Fruit fly (Drosophila melanogaster) whole organism, embryonic: ENCODE data around the gene PpD6.
A peak's percentile ranks its signal among the peaks of the same experiment; 100 is the strongest.

ENCODE experiments used
- Bgb ChIP-seq: fragments of 200-800 bp; sonication (Bioruptor generic); IDR thresholded peaks from 2 replicates; pipeline ENCODE4 v1.3.6; 2022; ENCODE audit warnings: missing biosample characterization, missing genetic modification characterization; ENCODE audit not compliant: partially characterized antibody
- CG10209 ChIP-seq: fragments of 200-800 bp; sonication (Bioruptor generic); optimal IDR thresholded peaks from 3 replicates; lab custom pipeline; 2017; ENCODE audit warnings: missing biosample characterization, mild to moderate bottlenecking, missing genetic modification characterization, missing genetic modification reagents
- CG10462 ChIP-seq: fragments of 200-800 bp; sonication (Bioruptor generic); optimal IDR thresholded peaks from 2 replicates; lab custom pipeline; 2016; ENCODE audit warnings: missing biosample characterization, missing genetic modification characterization
- CG11456 ChIP-seq: fragments of 200-800 bp; sonication (Bioruptor generic); IDR thresholded peaks from 3 replicates; pipeline ENCODE4 v1.3.6; 2022; ENCODE audit warnings: missing biosample characterization, missing genetic modification characterization
- CG11723 ChIP-seq: fragments of 200-800 bp; sonication (Bioruptor generic); optimal IDR thresholded peaks from 2 replicates; lab custom pipeline; 2017; ENCODE audit warnings: missing biosample characterization, mild to moderate bottlenecking, missing genetic modification characterization
- CG13296 ChIP-seq: fragments of 200-800 bp; sonication (Bioruptor generic); optimal IDR thresholded peaks from 3 replicates; lab custom pipeline; 2018; ENCODE audit warnings: missing biosample characterization, mild to moderate bottlenecking, missing genetic modification characterization
- CG15073 ChIP-seq: fragments of 200-800 bp; sonication (Bioruptor generic); optimal IDR thresholded peaks from 2 replicates; lab custom pipeline; 2016; ENCODE audit warnings: missing biosample characterization, missing genetic modification characterization
- CG16779 ChIP-seq: fragments of 200-800 bp; sonication (Bioruptor generic); IDR thresholded peaks from 2 replicates; pipeline ENCODE4 v1.3.6; 2022; ENCODE audit warnings: missing biosample characterization, missing genetic modification characterization
- CG17912 ChIP-seq: fragments of 200-800 bp; sonication (Bioruptor generic); optimal IDR thresholded peaks from 2 replicates; lab custom pipeline; 2018; ENCODE audit warnings: missing biosample characterization, mild to moderate bottlenecking, missing genetic modification characterization
- CG18011 ChIP-seq: fragments of 200-800 bp; sonication (Bioruptor generic); optimal IDR thresholded peaks from 2 replicates; lab custom pipeline; 2017; ENCODE audit warnings: missing biosample characterization, missing genetic modification characterization, mild to moderate bottlenecking, moderate library complexity, missing genotype
- CG18262 ChIP-seq: fragments of 200-800 bp; optimal IDR thresholded peaks from 3 replicates; lab custom pipeline; 2019; ENCODE audit warnings: missing biosample characterization, mild to moderate bottlenecking, missing genetic modification characterization, moderate library complexity
- CG2875 ChIP-seq: fragments of 200-800 bp; sonication (Bioruptor generic); optimal IDR thresholded peaks from 2 replicates; lab custom pipeline; 2017; ENCODE audit warnings: missing biosample characterization, mild to moderate bottlenecking, missing genetic modification characterization, missing genetic modification reagents
- CG31365 ChIP-seq: fragments of 200-800 bp; sonication (Bioruptor generic); optimal IDR thresholded peaks from 2 replicates; lab custom pipeline; 2018; ENCODE audit warnings: missing biosample characterization, mild to moderate bottlenecking, missing genetic modification characterization
- CG3995 ChIP-seq: fragments of 200-800 bp; sonication (Bioruptor generic); optimal IDR thresholded peaks from 3 replicates; lab custom pipeline; 2016; ENCODE audit warnings: missing biosample characterization, missing genetic modification characterization
- CG42726 ChIP-seq: fragments of 200-800 bp; sonication (Bioruptor generic); IDR thresholded peaks from 2 replicates; pipeline ENCODE4 v1.3.6; 2022; ENCODE audit warnings: missing biosample characterization, missing genetic modification characterization; ENCODE audit not compliant: partially characterized antibody
- CG4730 ChIP-seq: fragments of 200-800 bp; sonication (Bioruptor generic); IDR thresholded peaks from 2 replicates; pipeline ENCODE4 v1.3.6; 2022; ENCODE audit warnings: missing biosample characterization, missing genetic modification characterization
- CG7357 ChIP-seq: fragments of 200-800 bp; sonication (Bioruptor generic); IDR thresholded peaks from 3 replicates; pipeline ENCODE4 v1.3.6; 2022; ENCODE audit warnings: missing biosample characterization, missing genetic modification characterization
- CG8359 ChIP-seq: fragments of 200-800 bp; sonication (Bioruptor generic); optimal IDR thresholded peaks from 2 replicates; lab custom pipeline; 2017; ENCODE audit warnings: missing biosample characterization, mild to moderate bottlenecking, missing genetic modification characterization, borderline replicate concordance
- CkIIα-i1 ChIP-seq: fragments of 200-800 bp; sonication (Bioruptor generic); IDR thresholded peaks from 2 replicates; pipeline ENCODE4 v1.3.6; 2022; ENCODE audit warnings: missing biosample characterization, missing genetic modification characterization
- Deaf1 ChIP-seq: fragments of 200-800 bp; optimal IDR thresholded peaks from 3 replicates; lab custom pipeline; 2019; ENCODE audit warnings: missing biosample characterization, mild to moderate bottlenecking, missing genetic modification characterization, moderate library complexity
- Dfd ChIP-seq, 2 experiments: fragments of >200 bp; optimal IDR thresholded peaks; 2 replicates each; lab custom pipeline; 2017; ENCODE audit warnings: missing biosample characterization in 2 of 2, missing genetic modification characterization in 2 of 2
- Eip74EF ChIP-seq, 2 experiments: fragments of 200-800 bp in 1 of 2; fragments of >200 bp in 1 of 2; sonication (Bioruptor generic) in 1 of 2; optimal IDR thresholded peaks; 2 replicates each; lab custom pipeline; 2017 to 2019; ENCODE audit warnings: missing biosample characterization in 2 of 2, missing genetic modification characterization in 2 of 2, mild to moderate bottlenecking in 1 of 2, moderate library complexity in 1 of 2
- HHEX ChIP-seq: fragments of 200-800 bp; sonication (Bioruptor generic); optimal IDR thresholded peaks from 3 replicates; lab custom pipeline; 2017; ENCODE audit warnings: missing biosample characterization, mild to moderate bottlenecking, missing genetic modification characterization, missing genetic modification reagents
- Hmr ChIP-seq: fragments of 200-800 bp; sonication (Bioruptor generic); optimal IDR thresholded peaks from 3 replicates; lab custom pipeline; 2017; ENCODE audit warnings: mild to moderate bottlenecking, missing biosample characterization, missing genetic modification reagents, missing genetic modification characterization
- Jarid2 ChIP-seq: fragments of 200-800 bp; sonication (Bioruptor generic); optimal IDR thresholded peaks from 3 replicates; lab custom pipeline; 2017; ENCODE audit warnings: mild to moderate bottlenecking, missing biosample characterization, missing genetic modification reagents, missing genetic modification characterization
- NC2α ChIP-seq: fragments of 200-800 bp; sonication (Bioruptor generic); optimal IDR thresholded peaks from 2 replicates; lab custom pipeline; 2016; ENCODE audit warnings: missing biosample characterization, missing genetic modification characterization
- Stat92E ChIP-seq, 3 experiments: fragments of >200 bp in 2 of 3; fragments of 200-800 bp in 1 of 3; sonication (Bioruptor generic) in 1 of 3; optimal IDR thresholded peaks; 2 replicates each; lab custom pipeline; 2017 to 2019; ENCODE audit warnings: missing biosample characterization in 3 of 3, missing genetic modification characterization in 3 of 3, mild to moderate bottlenecking in 1 of 3, moderate library complexity in 1 of 3
- ase ChIP-seq: fragments of 200-800 bp; sonication (Bioruptor generic); IDR thresholded peaks from 3 replicates; pipeline ENCODE4 v1.3.6; 2022; ENCODE audit warnings: missing biosample characterization, missing genetic modification characterization
- cato ChIP-seq: fragments of 200-800 bp; sonication (Bioruptor generic); optimal IDR thresholded peaks from 2 replicates; lab custom pipeline; 2016; ENCODE audit warnings: missing biosample characterization, missing genetic modification characterization, borderline replicate concordance
- caup ChIP-seq: fragments of 200-800 bp; sonication (Bioruptor generic); optimal IDR thresholded peaks from 3 replicates; lab custom pipeline; 2017; ENCODE audit warnings: missing biosample characterization, mild to moderate bottlenecking, missing genetic modification characterization, moderate library complexity; ENCODE audit not compliant: severe bottlenecking
- chinmo ChIP-seq: fragments of 200-800 bp; sonication (Bioruptor generic); IDR thresholded peaks from 4 replicates; pipeline ENCODE4 v1.3.6; 2022; ENCODE audit warnings: missing biosample characterization, missing genetic modification characterization; ENCODE audit not compliant: partially characterized antibody
- chm ChIP-seq: fragments of 200-800 bp; sonication (Bioruptor generic); IDR thresholded peaks from 2 replicates; pipeline ENCODE4 v1.3.6; 2022; ENCODE audit warnings: missing biosample characterization, missing genetic modification characterization
- dm ChIP-seq: fragments of 200-800 bp; sonication (Bioruptor generic); optimal IDR thresholded peaks from 3 replicates; lab custom pipeline; 2016; ENCODE audit warnings: missing biosample characterization, missing genetic modification characterization
- esg ChIP-seq: fragments of 200-800 bp; sonication (Bioruptor generic); conservative IDR thresholded peaks from 2 replicates; pipeline ENCODE4 v1.3.6; 2022; ENCODE audit warnings: missing biosample characterization, missing genetic modification characterization
- kah ChIP-seq: fragments of 200-800 bp; sonication (Bioruptor generic); optimal IDR thresholded peaks from 2 replicates; lab custom pipeline; 2018; ENCODE audit warnings: missing biosample characterization, mild to moderate bottlenecking, missing genetic modification characterization
- kay ChIP-seq: fragments of 200-800 bp; sonication (Bioruptor generic); optimal IDR thresholded peaks from 2 replicates; lab custom pipeline; 2016; ENCODE audit warnings: missing biosample characterization, missing genetic modification characterization
- lab ChIP-seq: fragments of 200-800 bp; sonication (Bioruptor generic); optimal IDR thresholded peaks from 3 replicates; lab custom pipeline; 2017; ENCODE audit warnings: missing biosample characterization, missing genetic modification characterization, mild to moderate bottlenecking, moderate library complexity, missing genetic modification reagents
- lbe ChIP-seq: fragments of 200-800 bp; sonication (Bioruptor generic); optimal IDR thresholded peaks from 2 replicates; lab custom pipeline; 2016; ENCODE audit warnings: missing biosample characterization, mild to moderate bottlenecking, missing genetic modification characterization
- nmo ChIP-seq: fragments of 200-800 bp; sonication (Bioruptor generic); optimal IDR thresholded peaks from 2 replicates; lab custom pipeline; 2018; ENCODE audit warnings: missing biosample characterization, mild to moderate bottlenecking, missing genetic modification characterization, moderate library complexity
- oc ChIP-seq: fragments of 200-800 bp; sonication (Bioruptor generic); optimal IDR thresholded peaks from 2 replicates; lab custom pipeline; 2018; ENCODE audit warnings: missing biosample characterization, mild to moderate bottlenecking, missing genetic modification characterization, moderate library complexity
- pzg ChIP-seq: fragments of 200-800 bp; sonication (Bioruptor generic); optimal IDR thresholded peaks from 3 replicates; lab custom pipeline; 2018; ENCODE audit warnings: missing biosample characterization, mild to moderate bottlenecking, missing genetic modification characterization, moderate library complexity
- ranshi ChIP-seq: fragments of 200-800 bp; sonication (Bioruptor generic); IDR thresholded peaks from 2 replicates; pipeline ENCODE4 v1.3.6; 2022; ENCODE audit warnings: missing biosample characterization, missing genetic modification characterization
- ro ChIP-seq: fragments of 200-800 bp; sonication (Bioruptor generic); IDR thresholded peaks from 2 replicates; pipeline ENCODE4 v1.3.6; 2022; ENCODE audit warnings: missing biosample characterization, missing genetic modification characterization
- sob ChIP-seq: fragments of 200-800 bp; sonication (Bioruptor generic); IDR thresholded peaks from 2 replicates; pipeline ENCODE4 v1.3.6; 2022; ENCODE audit warnings: missing biosample characterization, missing genetic modification characterization
- ssp ChIP-seq: fragments of 200-800 bp; sonication (Bioruptor generic); IDR thresholded peaks from 2 replicates; pipeline ENCODE4 v1.3.6; 2022; ENCODE audit warnings: missing biosample characterization, missing genetic modification characterization
- sug ChIP-seq: fragments of 200-800 bp; optimal IDR thresholded peaks from 2 replicates; lab custom pipeline; 2019; ENCODE audit warnings: missing biosample characterization, mild to moderate bottlenecking, missing genetic modification characterization, moderate library complexity
- tin ChIP-seq: fragments of 200-800 bp; sonication (Bioruptor generic); optimal IDR thresholded peaks from 3 replicates; lab custom pipeline; 2016; ENCODE audit warnings: missing biosample characterization, missing genetic modification characterization
- trh ChIP-seq: fragments of 200-800 bp; sonication (Bioruptor generic); optimal IDR thresholded peaks from 2 replicates; lab custom pipeline; 2016; ENCODE audit warnings: missing biosample characterization, missing genetic modification characterization
- yki ChIP-seq: fragments of >200 bp; optimal IDR thresholded peaks from 3 replicates; lab custom pipeline; 2018
- z ChIP-seq: fragments of 200-800 bp; sonication (Bioruptor generic); IDR thresholded peaks from 3 replicates; pipeline ENCODE4 v1.3.6; 2022; ENCODE audit warnings: missing biosample characterization, missing genetic modification characterization

The PpD6 gene

dm6 chr2L:3107988-3108678, 1.3 kb upstream of the PpD6 start (continued):
- TF ChIP-seq CG11723 (GFP tag; lab: Kevin White, UChicago) (no peak), lbe (GFP tag; lab: Kevin White, UChicago) (no peak), Jarid2 (GFP tag; lab: Kevin White, UChicago) (peak; percentile 82), CkIIα-i1 (GFP tag; lab: Robert Waterston, UW) (no peak), cato (no peak), chinmo (GFP tag; lab: Robert Waterston, UW) (peak; percentile 99), nmo (peak; percentile 13), CG7357 (no peak), z (GFP tag; lab: Robert Waterston, UW) (0 out of 3 replicates have a peak, but pooled peaks have one; percentile 34), CG42726 (GFP tag; lab: Robert Waterston, UW) (peak; percentile 9), Deaf1 (tag; lab: Kevin White, UChicago) (no peak), CG4730 (no peak), lab (GFP tag; lab: Kevin White, UChicago) (peak; percentile 51), NC2α (GFP tag; lab: Kevin White, UChicago) (no peak), Dfd (GFP tag; optimal IDR thresholded peaks at IDR 0.05; lab: Kevin White, UChicago) (peak in 1 of 2 experiments; percentile 90), caup (GFP tag; lab: Kevin White, UChicago) (no peak), CG11456 (GFP tag; lab: Robert Waterston, UW) (no peak), ranshi (GFP tag; lab: Robert Waterston, UW) (no peak), Eip74EF (GFP tag; optimal IDR thresholded peaks at IDR 0.05; lab: Kevin White, UChicago) (peak; percentile 8 to 94), CG3995 (GFP tag; lab: Kevin White, UChicago) (no peak), CG31365 (tag; lab: Kevin White, UChicago) (peak; percentile 99), CG10209 (no peak), oc (tag; lab: Kevin White, UChicago) (peak; percentile 60), CG15073 (GFP tag; lab: Kevin White, UChicago) (no peak), Stat92E (GFP tag; optimal IDR thresholded peaks at IDR 0.05; lab: Kevin White, UChicago) (peak in 1 of 3 experiments; percentile 40), Bgb (GFP tag; lab: Robert Waterston, UW) (peak; percentile 36; the same call in 1 of the 2 replicates), sug (tag; lab: Kevin White, UChicago) (peak; percentile 2), CG16779 (GFP tag; lab: Robert Waterston, UW) (0 out of 2 replicates have a peak, but pooled peaks have one; percentile 5), CG17912 (GFP tag; lab: Kevin White, UChicago) (peak; percentile 22), ssp (GFP tag; lab: Robert Waterston, UW) (no peak), kay (GFP tag; lab: Kevin White, UChicago) (peak; percentile 39), Hmr (GFP tag; lab: Kevin White, UChicago) (no peak), ase (GFP tag; lab: Robert Waterston, UW) (no peak), CG18011 (GFP tag; lab: Kevin White, UChicago) (no peak)

- TF ChIP-seq CG18262 (no peak), dm (GFP tag; lab: Kevin White, UChicago) (no peak), trh (GFP tag; lab: Kevin White, UChicago) (no peak), pzg (GFP tag; lab: Kevin White, UChicago) (no peak), esg (GFP tag; lab: Robert Waterston, UW) (no peak), CG10462 (GFP tag; lab: Kevin White, UChicago) (no peak), tin (GFP tag; lab: Kevin White, UChicago) (no peak), HHEX (GFP tag; lab: Kevin White, UChicago) (no peak), kah (no peak), sob (GFP tag; lab: Robert Waterston, UW) (peak; percentile 8; the same call in 1 of the 2 replicates), CG8359 (GFP tag; lab: Kevin White, UChicago) (peak; percentile 1), CG2875 (GFP tag; lab: Kevin White, UChicago) (peak; percentile 13), chm (GFP tag; lab: Robert Waterston, UW) (no peak), ro (GFP tag; lab: Robert Waterston, UW) (no peak), yki (lab: Kevin White, UChicago) (no peak), CG13296 (peak; percentile 15)
Measured at dm6 chr2L:3114132-3114531, 4.7 kb downstream of the PpD6 start.
